Worm (Caenorhabditis elegans) whole organism, L3 larva: ENCODE data around the gene glb-10.

Experiments used
- R02D3.7 ChIP-seq: fragments of 150-350 bp; optimal IDR thresholded peaks from 2 replicates; lab custom pipeline; 2014; ENCODE audit warnings: missing biosample characterization, missing genetic modification characterization
- ZK546.5 ChIP-seq: sonication (generic microtip); optimal IDR thresholded peaks from 2 replicates; lab custom pipeline; 2017; ENCODE audit warnings: missing biosample characterization, missing genetic modification characterization
- aly-2 ChIP-seq: fragments of 150-350 bp; optimal IDR thresholded peaks from 2 replicates; lab custom pipeline; 2014; ENCODE audit warnings: missing biosample characterization, missing genetic modification characterization
- ama-1 ChIP-seq: fragments of 150-350 bp; optimal IDR thresholded peaks from 2 replicates; lab custom pipeline; 2018
- ceh-16 ChIP-seq: sonication (generic microtip); optimal IDR thresholded peaks from 2 replicates; lab custom pipeline; 2017; ENCODE audit warnings: missing biosample characterization, missing genetic modification characterization
- ceh-28 ChIP-seq: fragments of 150-350 bp; optimal IDR thresholded peaks from 2 replicates; lab custom pipeline; 2014; ENCODE audit warnings: missing biosample characterization, missing genetic modification reagents, missing genetic modification characterization
- ceh-82 ChIP-seq: fragments of 150-350 bp; optimal IDR thresholded peaks from 2 replicates; lab custom pipeline; 2014; ENCODE audit warnings: missing biosample characterization, missing genetic modification characterization
- egl-5 ChIP-seq: fragments of 150-350 bp; optimal IDR thresholded peaks from 2 replicates; lab custom pipeline; 2017; ENCODE audit warnings: missing biosample characterization, missing genetic modification reagents, missing genetic modification characterization, inconsistent platforms
- elt-1 ChIP-seq: fragments of 150-350 bp; optimal IDR thresholded peaks from 2 replicates; lab custom pipeline; 2014; ENCODE audit warnings: missing biosample characterization, missing genetic modification characterization
- elt-2 ChIP-seq: sonication (generic microtip); optimal IDR thresholded peaks from 2 replicates; lab custom pipeline; 2016; ENCODE audit warnings: missing genetic modification reagents, mild to moderate bottlenecking, missing genetic modification characterization, missing compliant biosample characterization
- elt-3 ChIP-seq, 3 experiments: fragments of 150-350 bp in 1 of 3; sonication (generic microtip) in 2 of 3; optimal IDR thresholded peaks; 2 replicates in 2 of 3; 4 replicates in 1 of 3; lab custom pipeline; 2014 to 2017; ENCODE audit warnings: missing biosample characterization in 3 of 3, missing genetic modification characterization in 3 of 3
- fkh-10 ChIP-seq: sonication (generic microtip); optimal IDR thresholded peaks from 2 replicates; lab custom pipeline; 2017; ENCODE audit warnings: missing biosample characterization, missing genetic modification reagents, missing genetic modification characterization
- fkh-2 ChIP-seq: fragments of 150-350 bp; optimal IDR thresholded peaks from 2 replicates; lab custom pipeline; 2014; ENCODE audit warnings: missing biosample characterization, missing genetic modification reagents, missing genetic modification characterization
- fos-1 ChIP-seq: fragments of 150-350 bp; optimal IDR thresholded peaks from 2 replicates; lab custom pipeline; 2014; ENCODE audit warnings: missing biosample characterization, missing genetic modification characterization
- hmg-11 ChIP-seq: sonication (generic microtip); optimal IDR thresholded peaks from 2 replicates; lab custom pipeline; 2016; ENCODE audit warnings: missing genetic modification characterization, missing compliant biosample characterization
- jun-1 ChIP-seq: fragments of 150-350 bp; optimal IDR thresholded peaks from 2 replicates; lab custom pipeline; 2014; ENCODE audit warnings: missing biosample characterization, missing genetic modification reagents, missing genetic modification characterization
- lin-15B ChIP-seq: fragments of 150-350 bp; optimal IDR thresholded peaks from 2 replicates; lab custom pipeline; 2014; ENCODE audit warnings: missing biosample characterization, missing genetic modification characterization
- lin-39 ChIP-seq: fragments of 150-350 bp; optimal IDR thresholded peaks from 2 replicates; lab custom pipeline; 2018; ENCODE audit warnings: missing biosample characterization, missing genetic modification reagents, missing genetic modification characterization
- mml-1 ChIP-seq: fragments of 150-350 bp; sonication (generic microtip); optimal IDR thresholded peaks from 3 replicates; lab custom pipeline; 2014; ENCODE audit warnings: missing biosample characterization, missing genetic modification characterization
- nfya-1 ChIP-seq: sonication (generic microtip); optimal IDR thresholded peaks from 2 replicates; lab custom pipeline; 2017; ENCODE audit warnings: missing genetic modification characterization, mild to moderate bottlenecking, missing compliant biosample characterization, antibody characterized with exemption, moderate library complexity; ENCODE audit not compliant: insufficient read depth
- nhr-12 ChIP-seq: fragments of 150-350 bp; optimal IDR thresholded peaks from 2 replicates; lab custom pipeline; 2014; ENCODE audit warnings: missing biosample characterization, missing genetic modification characterization
- nhr-23 ChIP-seq: fragments of 150-350 bp; optimal IDR thresholded peaks from 2 replicates; lab custom pipeline; 2014; ENCODE audit warnings: missing biosample characterization, missing genetic modification reagents, missing genetic modification characterization
- nhr-237 ChIP-seq: fragments of 150-350 bp; optimal IDR thresholded peaks from 2 replicates; lab custom pipeline; 2014; ENCODE audit warnings: missing biosample characterization, missing genetic modification characterization
- nhr-25 ChIP-seq: sonication (generic microtip); optimal IDR thresholded peaks from 2 replicates; lab custom pipeline; 2017; ENCODE audit warnings: missing biosample characterization, missing genetic modification characterization
- nhr-43 ChIP-seq: sonication (generic microtip); optimal IDR thresholded peaks from 2 replicates; lab custom pipeline; 2016; ENCODE audit warnings: mild to moderate bottlenecking, missing genetic modification characterization, missing compliant biosample characterization; ENCODE audit not compliant: poor library complexity, severe bottlenecking
- nhr-67 ChIP-seq: fragments of 150-350 bp; optimal IDR thresholded peaks from 2 replicates; lab custom pipeline; 2014; ENCODE audit warnings: missing biosample characterization, missing genetic modification characterization
- nhr-76 ChIP-seq: fragments of 150-350 bp; sonication (generic microtip); optimal IDR thresholded peaks from 5 replicates; lab custom pipeline; 2014; ENCODE audit warnings: missing biosample characterization, missing genetic modification characterization
- nhr-77 ChIP-seq: fragments of 150-350 bp; optimal IDR thresholded peaks from 2 replicates; lab custom pipeline; 2014; ENCODE audit warnings: missing biosample characterization, missing genetic modification characterization
- pha-4 ChIP-seq: fragments of 150-350 bp; optimal IDR thresholded peaks from 2 replicates; lab custom pipeline; 2014; ENCODE audit warnings: missing biosample characterization, missing genetic modification reagents, missing genetic modification characterization
- pqm-1 ChIP-seq: fragments of 150-350 bp; optimal IDR thresholded peaks from 2 replicates; lab custom pipeline; 2017; ENCODE audit warnings: missing biosample characterization, missing genetic modification characterization, inconsistent platforms
- sea-2 ChIP-seq: fragments of 150-350 bp; sonication (generic microtip); optimal IDR thresholded peaks from 4 replicates; lab custom pipeline; 2014; ENCODE audit warnings: missing biosample characterization, missing genetic modification reagents, missing genetic modification characterization
- skn-1 ChIP-seq: fragments of 150-350 bp; optimal IDR thresholded peaks from 2 replicates; lab custom pipeline; 2014; ENCODE audit warnings: missing biosample characterization, missing genetic modification characterization
- snpc-4 ChIP-seq: fragments of 150-350 bp; optimal IDR thresholded peaks from 2 replicates; lab custom pipeline; 2014; ENCODE audit warnings: missing biosample characterization, missing genetic modification characterization
- tbx-2 ChIP-seq: sonication (generic microtip); optimal IDR thresholded peaks from 2 replicates; lab custom pipeline; 2016; ENCODE audit warnings: mild to moderate bottlenecking, missing genetic modification characterization, missing compliant biosample characterization
- unc-39 ChIP-seq: sonication (generic microtip); optimal IDR thresholded peaks from 4 replicates; lab custom pipeline; 2017; ENCODE audit warnings: missing biosample characterization, missing genetic modification characterization
- ztf-4 ChIP-seq: fragments of 150-350 bp; optimal IDR thresholded peaks from 2 replicates; lab custom pipeline; 2014; ENCODE audit warnings: missing biosample characterization, missing genetic modification characterization

glb-10 gene

DNA sequence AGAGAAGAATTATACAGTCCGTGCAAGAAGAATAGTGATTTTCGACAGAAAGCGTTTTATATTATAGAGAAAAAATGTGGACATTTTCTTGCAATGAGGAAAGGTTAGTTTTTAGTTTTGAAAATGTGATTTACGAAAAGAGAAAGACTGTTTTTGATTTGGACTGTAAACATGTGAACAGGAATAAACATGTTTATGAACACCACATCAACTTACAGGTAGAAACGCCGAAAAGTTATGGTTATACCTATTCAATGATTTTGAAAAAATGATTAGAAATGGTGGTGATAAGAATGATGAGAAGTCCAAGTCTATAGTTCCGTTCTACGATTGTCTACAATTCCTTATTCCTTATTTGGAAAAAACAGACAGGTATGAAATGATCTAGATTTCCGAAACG, 35.4 kb upstream of the glb-10 start:
- TF ChIP-seq egl-5 (tag; lab: Kevin White, UChicago): no peak
- TF ChIP-seq elt-3 (tag; optimal IDR thresholded peaks at IDR 0.05; lab: Kevin White, UChicago): no peak
- TF ChIP-seq tbx-2 (tag; lab: Kevin White, UChicago): no peak
- no peak for TF ChIP-seq unc-39 (tag; lab: Kevin White, UChicago)
- no peak for TF ChIP-seq ceh-28 (tag; lab: Kevin White, UChicago)
- no peak for TF ChIP-seq nhr-76 (tag; lab: Kevin White, UChicago)
- no peak for TF ChIP-seq jun-1 (tag; lab: Kevin White, UChicago)
- TF ChIP-seq aly-2 (tag; lab: Kevin White, UChicago): no peak
- TF ChIP-seq nhr-23: no peak
- no peak for TF ChIP-seq skn-1

DNA sequence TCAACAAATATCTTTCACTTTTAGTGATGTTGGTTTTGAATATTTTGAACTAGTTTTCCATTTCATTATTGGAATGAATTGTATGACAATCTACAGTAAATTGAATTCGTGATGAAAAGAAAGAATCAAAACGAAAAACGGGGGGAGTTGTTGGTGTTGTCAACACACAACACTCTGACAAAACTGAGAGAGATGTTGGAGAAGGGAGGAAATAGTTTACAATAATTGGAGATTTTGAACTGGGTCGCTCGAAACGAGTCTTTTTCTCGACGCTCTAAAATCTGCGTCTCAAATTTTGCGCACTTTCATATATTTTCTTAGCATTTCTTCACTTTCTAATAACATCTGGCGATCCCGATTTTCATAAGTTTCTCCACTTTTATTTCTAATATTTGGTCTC, 34.8 kb upstream of the glb-10 start, which contains the start of gene txt-18:
txt-18 (plus strand) TSS at position 180 of the 400 bp plus-strand sequence.
- TF ChIP-seq nhr-25 (peak; percentile 13), fkh-10 (GFP tag; lab: Kevin White, UChicago) (no peak), nhr-67 (tag; lab: Kevin White, UChicago) (no peak), nfya-1 (tag; lab: Kevin White, UChicago) (peak; percentile 23), nhr-43 (tag; lab: Kevin White, UChicago) (no peak), nhr-23 (peak; percentile 41), pha-4 (tag; lab: Kevin White, UChicago) (peak; percentile 81)

DNA sequence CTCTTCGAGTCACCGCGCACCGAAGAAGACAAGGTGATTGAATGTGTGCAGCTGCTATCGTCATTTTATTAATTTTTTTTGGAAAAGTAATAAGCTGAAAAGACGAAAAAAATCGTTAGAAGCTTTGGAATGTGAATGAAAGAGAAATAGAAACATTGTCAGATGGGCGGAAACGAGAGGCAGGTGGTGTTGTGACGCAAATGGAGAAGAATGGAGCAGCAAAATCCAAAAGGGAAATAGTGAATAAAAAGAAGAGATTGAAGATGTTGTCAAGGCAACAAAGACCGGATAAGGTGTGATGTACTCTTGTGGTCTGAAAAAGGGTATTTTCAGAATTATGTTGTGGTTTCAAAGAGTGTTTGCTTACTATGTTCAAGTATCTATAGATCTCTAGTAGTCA, 33.4 kb upstream of the glb-10 start:
- TF ChIP-seq lin-15B (tag; lab: Kevin White, UChicago) (no peak), ceh-82 (tag; lab: Kevin White, UChicago) (no peak), ama-1 (lab: Kevin White, UChicago) (no peak), snpc-4 (no peak), fkh-10 (GFP tag; lab: Kevin White, UChicago) (no peak), fos-1 (tag; lab: Kevin White, UChicago) (no peak), nhr-12 (tag; lab: Kevin White, UChicago) (no peak), nhr-67 (tag; lab: Kevin White, UChicago) (no peak), elt-1 (tag; lab: Kevin White, UChicago) (no peak), mml-1 (no peak), nhr-23 (no peak), nhr-77 (tag; lab: Kevin White, UChicago) (no peak), pqm-1 (tag; lab: Kevin White, UChicago) (no peak), lin-39 (no peak), sea-2 (GFP tag; lab: Kevin White, UChicago) (no peak), nhr-237 (tag; lab: Kevin White, UChicago) (no peak)

DNA sequence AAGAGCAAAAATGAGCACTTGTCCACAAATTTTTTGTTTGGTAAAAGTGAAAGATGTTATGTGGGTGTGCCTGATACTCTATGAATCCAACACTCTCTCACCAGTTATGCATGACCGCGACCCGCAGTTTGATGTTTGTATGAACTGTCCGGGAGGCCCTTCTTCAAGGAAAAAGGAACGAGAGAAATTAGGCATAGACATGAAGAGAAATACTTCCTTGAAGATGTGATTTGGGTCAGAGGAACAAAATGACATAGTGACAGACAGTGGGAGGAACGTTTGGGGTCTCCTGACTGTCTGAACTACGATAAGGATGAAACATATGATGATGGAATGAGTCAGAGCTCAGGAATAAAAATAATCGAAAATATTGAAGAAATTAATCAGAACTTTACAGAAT, 32.0 kb upstream of the glb-10 start:
- no peak for TF ChIP-seq elt-2 (tag; lab: Kevin White, UChicago)
- TF ChIP-seq nfya-1 (tag; lab: Kevin White, UChicago): no peak
- TF ChIP-seq sea-2 (GFP tag; lab: Kevin White, UChicago): no peak
- TF ChIP-seq fkh-10 (GFP tag; lab: Kevin White, UChicago): no peak
- TF ChIP-seq nhr-77 (tag; lab: Kevin White, UChicago): no peak
- no peak for TF ChIP-seq lin-15B (tag; lab: Kevin White, UChicago)
- TF ChIP-seq R02D3.7 (tag; lab: Kevin White, UChicago): no peak
- TF ChIP-seq jun-1 (tag; lab: Kevin White, UChicago): no peak
- peak; percentile 57 for TF ChIP-seq pqm-1 (tag; lab: Kevin White, UChicago)
- TF ChIP-seq ZK546.5 (tag; lab: Kevin White, UChicago): no peak
- peak; percentile 73 for TF ChIP-seq nhr-23
- TF ChIP-seq fkh-2: no peak
- TF ChIP-seq ceh-28 (tag; lab: Kevin White, UChicago): no peak
- no peak for TF ChIP-seq egl-5 (tag; lab: Kevin White, UChicago)
- peak; percentile 25 for TF ChIP-seq pha-4 (tag; lab: Kevin White, UChicago)
- no peak for TF ChIP-seq mml-1
- no peak for TF ChIP-seq hmg-11 (tag; lab: Kevin White, UChicago)
- TF ChIP-seq nhr-76 (tag; lab: Kevin White, UChicago): no peak
- TF ChIP-seq ceh-16: no peak
- TF ChIP-seq ztf-4: no peak
- TF ChIP-seq lin-39: no peak
